Worm (Caenorhabditis elegans) whole organism, late embryonic: Measurements from ENCODE around the gene F46F5.5.
A peak's percentile ranks its signal among the peaks of the same experiment; 100 is the strongest.

Experiments
- F13H6.1 ChIP-seq: sonication (generic microtip); optimal IDR thresholded peaks from 2 replicates; lab custom pipeline; 2016; ENCODE audit warnings: missing genetic modification characterization, missing compliant biosample characterization
- ama-1 ChIP-seq: fragments of 150-350 bp; optimal IDR thresholded peaks from 2 replicates; lab custom pipeline; 2014
- ceh-14 ChIP-seq: sonication (generic microtip); optimal IDR thresholded peaks from 2 replicates; lab custom pipeline; 2016; ENCODE audit warnings: missing genotype, missing genetic modification characterization, missing compliant biosample characterization
- ceh-18 ChIP-seq: sonication (generic microtip); optimal IDR thresholded peaks from 2 replicates; lab custom pipeline; 2016; ENCODE audit warnings: missing genetic modification characterization, missing compliant biosample characterization
- dve-1 ChIP-seq: sonication (generic microtip); optimal IDR thresholded peaks from 2 replicates; lab custom pipeline; 2017; ENCODE audit warnings: antibody characterized with exemption, mild to moderate bottlenecking, missing genetic modification characterization, missing compliant biosample characterization
- elt-2 ChIP-seq: sonication (generic microtip); optimal IDR thresholded peaks from 2 replicates; lab custom pipeline; 2016; ENCODE audit warnings: missing genetic modification reagents, missing genetic modification characterization, missing compliant biosample characterization
- eyg-1 ChIP-seq: sonication (generic microtip); optimal IDR thresholded peaks from 2 replicates; lab custom pipeline; 2016; ENCODE audit warnings: missing genotype, missing genetic modification characterization, missing compliant biosample characterization
- pqm-1 ChIP-seq: sonication (generic microtip); optimal IDR thresholded peaks from 2 replicates; lab custom pipeline; 2016; ENCODE audit warnings: missing genetic modification characterization, missing compliant biosample characterization
- rnt-1 ChIP-seq: sonication (generic microtip); optimal IDR thresholded peaks from 2 replicates; lab custom pipeline; 2016; ENCODE audit warnings: missing genetic modification characterization, missing compliant biosample characterization
- sox-4 ChIP-seq: sonication (generic microtip); optimal IDR thresholded peaks from 2 replicates; lab custom pipeline; 2017; ENCODE audit warnings: mild to moderate bottlenecking, missing genetic modification characterization, inconsistent platforms, missing compliant biosample characterization

DNA sequence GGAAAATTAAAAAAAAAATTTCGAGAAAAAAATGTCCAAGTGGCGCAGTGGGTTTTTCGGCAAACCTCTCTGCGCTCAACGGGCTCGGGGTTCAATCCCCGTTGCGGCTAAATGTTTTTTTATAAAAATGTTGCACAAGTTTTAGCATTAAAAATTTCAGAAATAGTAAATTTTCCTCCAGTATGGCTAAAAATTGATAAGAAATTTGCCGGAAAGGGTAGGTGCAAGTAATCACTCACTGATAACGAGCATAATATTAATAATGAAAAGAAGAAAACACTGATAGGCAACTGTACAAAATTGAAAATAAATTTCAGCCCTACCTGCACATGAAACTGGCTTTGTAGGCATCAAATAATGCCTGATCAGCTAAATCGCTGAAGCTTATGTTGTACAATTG, 48.4 kb downstream of the F46F5.5 start:
- TF ChIP-seq ama-1 (lab: Kevin White, UChicago) (no peak), eyg-1 (tag; lab: Kevin White, UChicago) (no peak), pqm-1 (tag; lab: Kevin White, UChicago) (no peak), dve-1 (tag; lab: Kevin White, UChicago) (no peak), rnt-1 (no peak), ceh-18 (tag; lab: Kevin White, UChicago) (no peak), ceh-14 (tag; lab: Kevin White, UChicago) (no peak), elt-2 (tag; lab: Kevin White, UChicago) (peak; percentile 66), sox-4 (tag; lab: Kevin White, UChicago) (no peak), F13H6.1 (no peak)
